Fruit fly (Drosophila melanogaster) whole organism, wandering third instar larva: Measurements from ENCODE around the gene Gas8.

Source experiments
- Hr78 ChIP-seq: fragments of >200 bp; optimal IDR thresholded peaks from 2 replicates; lab custom pipeline; 2017; ENCODE audit warnings: missing biosample characterization, missing genetic modification characterization
- psq ChIP-seq: fragments of 200-800 bp; sonication (Bioruptor generic); optimal IDR thresholded peaks from 3 replicates; lab custom pipeline; 2017; ENCODE audit warnings: missing biosample characterization, mild to moderate bottlenecking, missing genetic modification characterization, moderate library complexity
- sage ChIP-seq: fragments of 200-800 bp; sonication (Bioruptor generic); optimal IDR thresholded peaks from 2 replicates; lab custom pipeline; 2016; ENCODE audit warnings: missing biosample characterization, mild to moderate bottlenecking, missing genetic modification characterization

- TF ChIP-seq sage (no peak), psq (no peak), Hr78 (GFP tag; lab: Kevin White, UChicago) (no peak)
Measured at dm6 chrX:3514016-3514415, 9.4 kb upstream of the Gas8 start, which contains the start of gene CG13021.
